Worm (Caenorhabditis elegans) whole organism, mixed stage, embryonic: ENCODE data around the gene F38E1.3.

Experiments used
- M03D4.4 ChIP-seq: sonication (generic microtip); optimal IDR thresholded peaks from 2 replicates; lab custom pipeline; 2017; ENCODE audit warnings: mild to moderate bottlenecking, missing genetic modification characterization, missing compliant biosample characterization
- bed-3 ChIP-seq: fragments of 200-800 bp; sonication (Bioruptor generic); optimal IDR thresholded peaks from 3 replicates; lab custom pipeline; 2018; ENCODE audit warnings: mild to moderate bottlenecking, missing genetic modification characterization, moderate library complexity, missing compliant biosample characterization
- ceh-43 ChIP-seq: fragments of 200-800 bp; sonication (Bioruptor generic); optimal IDR thresholded peaks from 2 replicates; lab custom pipeline; 2018; ENCODE audit warnings: mild to moderate bottlenecking, missing genetic modification characterization, moderate library complexity, missing compliant biosample characterization
- ces-1 ChIP-seq: fragments of 150-350 bp; optimal IDR thresholded peaks from 2 replicates; lab custom pipeline; 2014; ENCODE audit warnings: missing biosample characterization, missing genetic modification reagents, missing genetic modification characterization
- cnd-1 ChIP-seq: fragments of 200-800 bp; sonication (Bioruptor generic); optimal IDR thresholded peaks from 2 replicates; lab custom pipeline; 2018; ENCODE audit warnings: mild to moderate bottlenecking, missing genetic modification characterization, missing compliant biosample characterization
- drap-1 ChIP-seq: fragments of 200-800 bp; sonication (Bioruptor generic); optimal IDR thresholded peaks from 3 replicates; lab custom pipeline; 2018; ENCODE audit warnings: mild to moderate bottlenecking, missing genetic modification characterization, missing compliant biosample characterization
- elt-1 ChIP-seq: sonication (generic microtip); optimal IDR thresholded peaks from 2 replicates; lab custom pipeline; 2017; ENCODE audit warnings: missing genetic modification characterization, mild to moderate bottlenecking, missing compliant biosample characterization, antibody characterized with exemption, moderate library complexity, borderline replicate concordance; ENCODE audit not compliant: insufficient read depth
- flh-1 ChIP-seq: fragments of 200-800 bp; sonication (Bioruptor generic); optimal IDR thresholded peaks from 2 replicates; lab custom pipeline; 2018; ENCODE audit warnings: mild to moderate bottlenecking, missing genetic modification characterization, moderate library complexity, missing compliant biosample characterization
- lin-13 ChIP-seq: fragments of 150-350 bp; optimal IDR thresholded peaks from 2 replicates; lab custom pipeline; 2014; ENCODE audit warnings: missing biosample characterization, missing genetic modification characterization
- lin-32 ChIP-seq: fragments of 200-800 bp; sonication (Bioruptor generic); optimal IDR thresholded peaks from 2 replicates; lab custom pipeline; 2018; ENCODE audit warnings: mild to moderate bottlenecking, missing genetic modification characterization, missing compliant biosample characterization
- lsy-2 ChIP-seq: fragments of 150-350 bp; optimal IDR thresholded peaks from 2 replicates; lab custom pipeline; 2014; ENCODE audit warnings: missing biosample characterization, missing genetic modification characterization
- mep-1 ChIP-seq: fragments of 150-350 bp; optimal IDR thresholded peaks from 2 replicates; lab custom pipeline; 2017; ENCODE audit warnings: missing biosample characterization, missing genetic modification reagents, missing genetic modification characterization, inconsistent platforms
- mls-2 ChIP-seq: sonication (generic microtip); optimal IDR thresholded peaks from 2 replicates; lab custom pipeline; 2016; ENCODE audit warnings: mild to moderate bottlenecking, missing genetic modification characterization, moderate library complexity, missing compliant biosample characterization
- nhr-2 ChIP-seq: fragments of 150-350 bp; optimal IDR thresholded peaks from 2 replicates; lab custom pipeline; 2014; ENCODE audit warnings: missing biosample characterization, missing genetic modification characterization
- nhr-237 ChIP-seq: fragments of 150-350 bp; optimal IDR thresholded peaks from 2 replicates; lab custom pipeline; 2014; ENCODE audit warnings: missing biosample characterization, missing genetic modification characterization
- nhr-28 ChIP-seq: fragments of 150-350 bp; optimal IDR thresholded peaks from 2 replicates; lab custom pipeline; 2014; ENCODE audit warnings: missing biosample characterization, missing genetic modification characterization
- nhr-76 ChIP-seq: sonication (generic microtip); optimal IDR thresholded peaks from 2 replicates; lab custom pipeline; 2017; ENCODE audit warnings: missing biosample characterization, missing genetic modification characterization
- pha-4 ChIP-seq: fragments of 150-350 bp; optimal IDR thresholded peaks from 2 replicates; lab custom pipeline; 2018; ENCODE audit warnings: missing biosample characterization, missing genetic modification reagents, missing genetic modification characterization
- unc-120 ChIP-seq: sonication (generic microtip); optimal IDR thresholded peaks from 2 replicates; lab custom pipeline; 2017; ENCODE audit warnings: missing genetic modification characterization, missing compliant biosample characterization; ENCODE audit not compliant: poor library complexity, severe bottlenecking
- unc-39 ChIP-seq: fragments of 150-350 bp; optimal IDR thresholded peaks from 2 replicates; lab custom pipeline; 2014; ENCODE audit warnings: missing biosample characterization, missing genetic modification characterization

F38E1.3 gene

DNA sequence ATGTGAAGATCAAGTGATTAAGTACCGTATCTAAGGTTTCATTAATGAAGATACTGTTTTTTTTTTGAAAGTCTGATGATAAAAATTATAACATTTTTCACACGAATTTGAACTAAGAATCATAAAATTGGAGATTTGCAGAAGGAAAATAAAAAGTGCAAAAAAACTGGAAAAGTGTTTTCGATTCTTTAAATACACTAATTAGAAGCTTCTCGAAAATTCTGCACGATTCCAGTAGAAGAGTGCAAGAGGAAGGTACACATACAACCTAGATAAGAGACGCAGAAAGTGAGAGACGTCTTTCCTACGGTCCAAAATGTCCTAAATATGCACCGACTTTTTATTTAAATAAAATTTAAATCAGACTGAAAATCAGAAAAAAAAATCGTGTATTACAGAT, 50.3 kb downstream of the F38E1.3 start:
- TF ChIP-seq lin-13 (no peak), nhr-237 (tag; lab: Kevin White, UChicago) (no peak), ces-1 (peak; percentile 56), nhr-76 (tag; lab: Kevin White, UChicago) (no peak), pha-4 (tag; lab: Kevin White, UChicago) (peak; percentile 5)

DNA sequence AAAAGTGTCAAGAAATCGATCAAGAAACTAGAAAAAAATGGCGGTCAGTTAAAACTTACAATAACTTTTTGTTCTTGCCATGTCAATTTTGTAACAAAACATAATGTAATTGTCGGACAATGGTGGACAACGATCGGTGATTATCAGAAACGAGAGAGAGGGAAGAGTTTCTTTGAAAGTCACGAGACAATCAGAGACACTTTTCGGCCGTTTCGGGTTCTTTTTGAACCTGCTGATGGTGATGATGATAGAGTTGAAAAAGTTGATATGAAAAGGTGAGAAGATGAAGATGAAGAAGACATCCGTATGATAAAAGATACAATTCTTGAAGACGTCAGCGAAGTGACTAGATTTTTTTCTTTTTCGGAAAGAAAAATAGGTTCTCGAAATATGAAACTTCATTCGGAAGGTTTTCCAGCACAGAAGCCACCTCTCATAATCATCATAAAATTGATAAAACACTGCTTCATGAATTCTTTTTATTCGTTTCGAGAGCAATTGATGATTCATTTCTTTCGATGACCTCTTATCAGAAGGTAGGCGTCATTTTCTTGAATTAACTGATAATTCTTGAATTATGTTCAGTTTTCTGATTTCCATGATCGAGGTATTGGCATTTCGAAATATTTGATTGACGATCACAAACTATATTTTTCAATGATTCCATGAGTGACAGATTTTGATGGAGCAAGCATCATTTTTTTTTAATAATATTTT, 51.0 kb downstream of the F38E1.3 start:
- TF ChIP-seq nhr-237 (tag; lab: Kevin White, UChicago) (no peak), mls-2 (tag; lab: Kevin White, UChicago) (no peak), flh-1 (GFP tag; lab: Kevin White, UChicago) (no peak), ceh-43 (GFP tag; lab: Kevin White, UChicago) (no peak), lin-32 (GFP tag; lab: Kevin White, UChicago) (no peak), nhr-76 (tag; lab: Kevin White, UChicago) (no peak), nhr-2 (no peak), elt-1 (tag; lab: Kevin White, UChicago) (no peak), pha-4 (tag; lab: Kevin White, UChicago) (no peak), nhr-28 (tag; lab: Kevin White, UChicago) (no peak), lsy-2 (tag; lab: Kevin White, UChicago) (no peak), unc-39 (tag; lab: Kevin White, UChicago) (no peak), unc-120 (no peak), bed-3 (GFP tag; lab: Kevin White, UChicago) (no peak), drap-1 (GFP tag; lab: Kevin White, UChicago) (no peak), mep-1 (tag; lab: Kevin White, UChicago) (no peak), M03D4.4 (no peak), cnd-1 (tag; lab: Kevin White, UChicago) (no peak)
